Fruit fly (Drosophila melanogaster) S2 (cell line): ENCODE data around the gene CG14567.

Source experiments
- CG8478 ChIP-seq: fragments of >200 bp; optimal IDR thresholded peaks from 2 replicates; lab custom pipeline; 2018
- CTCF ChIP-seq, 2 experiments: fragments of >200 bp; optimal IDR thresholded peaks; 2 replicates each; lab custom pipeline; 2018

dm6 chr3L:21709785-21710591 is 28.2 kb downstream of the CG14567 start:
- TF ChIP-seq CG8478 (lab: Kevin White, UChicago) (no peak), CTCF (optimal IDR thresholded peaks at IDR 0.05; lab: Kevin White, UChicago) (no peak)
